Fruit fly (Drosophila melanogaster): ENCODE results near the gene PGS1.

PGS1 gene

dm6 chr3R:18758548-18759257, 12.9 kb upstream of the PGS1 start, which contains the start of gene Epg5 (continued):
- TF ChIP-seq Nf-YC (tag; optimal IDR thresholded peaks at IDR 0.05) (no peak), ssp (GFP tag; IDR thresholded peaks at IDR 0.05) (peak; percentile 62), croc (GFP tag; conservative IDR thresholded peaks at IDR 0.05) (peak; percentile 62), odd (GFP tag; optimal IDR thresholded peaks at IDR 0.05) (no peak), CG8924 (tag; optimal IDR thresholded peaks at IDR 0.05) (no peak), fru (optimal IDR thresholded peaks at IDR 0.05) (no peak), gce (GFP tag; IDR thresholded peaks at IDR 0.05) (no peak), Xbp1 (GFP tag; optimal IDR thresholded peaks at IDR 0.05) (peak; percentile 83), Trl (optimal IDR thresholded peaks at IDR 0.05) (no peak), Trl (GFP tag; optimal IDR thresholded peaks at IDR 0.05) (peak; percentile 70), fu2 (GFP tag; optimal IDR thresholded peaks at IDR 0.05) (peak; percentile 47), CG15269 (tag; optimal IDR thresholded peaks at IDR 0.05) (no peak), CG2202 (tag; optimal IDR thresholded peaks at IDR 0.05) (no peak), ac (GFP tag; optimal IDR thresholded peaks at IDR 0.05) (no peak), Mad (GFP tag; optimal IDR thresholded peaks at IDR 0.05) (peak; percentile 71), onecut (GFP tag; IDR thresholded peaks at IDR 0.05) (peak; percentile 6; the same call in 1 of the 2 replicates), hbn (GFP tag; IDR thresholded peaks at IDR 0.05; ENCODE audit: partially characterized antibody) (peak; percentile 98), CTCF (GFP tag; optimal IDR thresholded peaks at IDR 0.05) (no peak), p53 (GFP tag; optimal IDR thresholded peaks at IDR 0.05) (peak; percentile 11), Usf (GFP tag; optimal IDR thresholded peaks at IDR 0.05) (no peak), CG7987 (GFP tag; optimal IDR thresholded peaks at IDR 0.05) (peak; percentile 40), toy (GFP tag; IDR thresholded peaks at IDR 0.05) (no peak), en (GFP tag; optimal IDR thresholded peaks at IDR 0.05) (no peak), CG4707 (GFP tag; optimal IDR thresholded peaks at IDR 0.05) (no peak), CG12942 (GFP tag; optimal IDR thresholded peaks at IDR 0.05) (peak; percentile 75), CG4820 (GFP tag; optimal IDR thresholded peaks at IDR 0.05) (peak; percentile 54), Sry-β (GFP tag; optimal IDR thresholded peaks at IDR 0.05) (peak; percentile 26), CG6175 (GFP tag; IDR thresholded peaks at IDR 0.05) (0 out of 3 replicates have a peak, but pooled peaks have one; percentile 50), Awh (GFP tag; IDR thresholded peaks at IDR 0.05) (0 out of 2 replicates have a peak, but pooled peaks have one; percentile 33), dysf (GFP tag; IDR thresholded peaks at IDR 0.05) (peak; percentile 81), pnt (GFP tag; optimal IDR thresholded peaks at IDR 0.05) (peak; percentile 69), ab (GFP tag; optimal IDR thresholded peaks at IDR 0.05) (peak; percentile 64), MESR4 (GFP tag; optimal IDR thresholded peaks at IDR 0.05) (peak; percentile 55), CG43689 (GFP tag; IDR thresholded peaks at IDR 0.05) (peak; percentile 24; the same call in 1 of the 2 replicates), Lim3 (GFP tag; IDR thresholded peaks at IDR 0.05) (no peak), TFAM (GFP tag; optimal IDR thresholded peaks at IDR 0.05) (no peak), crol (GFP tag; IDR thresholded peaks at IDR 0.05) (no peak), bbx (GFP tag; IDR thresholded peaks at IDR 0.05; ENCODE audit: partially characterized antibody) (peak; percentile 91), sob (GFP tag; IDR thresholded peaks at IDR 0.05) (peak; percentile 86), slp2 (GFP tag; optimal IDR thresholded peaks at IDR 0.05) (peak; percentile 57), Meics (GFP tag; optimal IDR thresholded peaks at IDR 0.05) (no peak), ato (GFP tag; IDR thresholded peaks at IDR 0.05; ENCODE audit: partially characterized antibody) (peak; percentile 78), lbe (GFP tag; optimal IDR thresholded peaks at IDR 0.05) (no peak), tx (GFP tag; optimal IDR thresholded peaks at IDR 0.05) (peak; percentile 38), Atf6 (GFP tag; IDR thresholded peaks at IDR 0.05) (no peak), Ets65A (GFP tag) (peak; percentile 96), esg (GFP tag; conservative IDR thresholded peaks at IDR 0.05) (peak; percentile 56), row (GFP tag; IDR thresholded peaks at IDR 0.05) (peak; percentile 97), schlank (tag; optimal IDR thresholded peaks at IDR 0.05) (no peak), CG10366 (GFP tag; IDR thresholded peaks at IDR 0.05) (peak; percentile 64), wek (GFP tag; optimal IDR thresholded peaks at IDR 0.05) (no peak), CG3407 (GFP tag; optimal IDR thresholded peaks at IDR 0.05) (no peak)
